Worm (Caenorhabditis elegans): Measurements from ENCODE around the gene klo-1.

DNA sequence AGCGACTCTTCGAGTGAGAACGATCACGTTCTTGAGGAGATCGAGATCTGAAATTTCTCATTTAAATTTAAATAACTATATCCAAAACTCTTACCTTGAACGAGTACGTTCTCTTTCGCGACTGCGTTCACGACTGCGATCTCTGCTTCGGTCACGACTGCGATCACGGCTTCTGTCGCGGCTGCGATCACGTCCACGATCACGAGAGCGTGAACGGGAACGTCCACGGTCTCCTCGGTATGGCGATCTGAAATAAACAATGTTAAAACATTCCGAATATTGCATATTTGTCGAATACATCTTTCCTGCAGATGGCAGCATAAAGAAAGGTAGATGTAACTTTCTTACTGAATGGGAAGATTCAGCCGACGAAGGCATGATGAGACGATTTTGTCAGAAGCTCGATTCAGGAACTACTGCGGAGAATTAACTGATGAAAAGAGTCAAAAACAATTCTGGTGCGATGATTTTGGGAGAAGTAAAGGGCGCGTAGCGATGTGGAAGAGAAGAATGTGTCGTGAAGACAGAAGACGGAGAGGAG is 42.2 kb upstream of the klo-1 start:
- TF ChIP-seq ama-1 (optimal IDR thresholded peaks at IDR 0.05) (peak; percentile 67), scrt-1 (GFP tag; IDR thresholded peaks at IDR 0.05) (no peak), tbx-11 (GFP tag; IDR thresholded peaks at IDR 0.05) (no peak), tra-4 (tag; optimal IDR thresholded peaks at IDR 0.05) (no peak), hnd-1 (tag; optimal IDR thresholded peaks at IDR 0.05) (no peak), ceh-13 (GFP tag; optimal IDR thresholded peaks at IDR 0.05) (no peak), aly-1 (tag; optimal IDR thresholded peaks at IDR 0.05) (no peak), hmg-4 (GFP tag; optimal IDR thresholded peaks at IDR 0.05) (no peak), F13C5.2 (tag; optimal IDR thresholded peaks at IDR 0.05) (no peak), flt-1 (GFP tag; IDR thresholded peaks at IDR 0.05) (no peak)

Data from whole organism, early embryonic.